Worm (Caenorhabditis elegans) whole organism, young adult: ENCODE data around the gene F41F3.9.
A peak's percentile ranks its signal among the peaks of the same experiment; 100 is the strongest.

ENCODE experiments used
- B0336.3 ChIP-seq: fragments of 200-800 bp; sonication (Bioruptor generic); IDR thresholded peaks from 2 replicates; pipeline ENCODE4 v1.3.6; 2022; ENCODE audit warnings: missing genetic modification characterization, missing compliant biosample characterization
- C06A6.2 ChIP-seq: fragments of 200-800 bp; sonication (Bioruptor generic); conservative IDR thresholded peaks from 2 replicates; pipeline ENCODE4 v1.3.6; 2022; ENCODE audit warnings: missing genetic modification characterization, missing compliant biosample characterization
- C17E4.6 ChIP-seq: fragments of 200-800 bp; sonication (Bioruptor generic); IDR thresholded peaks from 2 replicates; pipeline ENCODE4 v1.3.6; 2022; ENCODE audit warnings: missing genetic modification reagents, missing genetic modification characterization, missing compliant biosample characterization
- F23B12.7 ChIP-seq: sonication (generic microtip); optimal IDR thresholded peaks from 2 replicates; lab custom pipeline; 2017; ENCODE audit warnings: missing genetic modification characterization, mild to moderate bottlenecking, missing compliant biosample characterization, antibody characterized with exemption, moderate library complexity; ENCODE audit not compliant: insufficient read depth
- F49E8.2 ChIP-seq: sonication (generic microtip); optimal IDR thresholded peaks from 3 replicates; lab custom pipeline; 2017; ENCODE audit warnings: missing genetic modification characterization, mild to moderate bottlenecking, missing compliant biosample characterization, antibody characterized with exemption, moderate library complexity; ENCODE audit not compliant: insufficient read depth
- F57A8.1 ChIP-seq: fragments of 200-800 bp; sonication (Bioruptor generic); optimal IDR thresholded peaks from 2 replicates; lab custom pipeline; 2018; ENCODE audit warnings: mild to moderate bottlenecking, missing genetic modification characterization, moderate library complexity, missing compliant biosample characterization
- F57C9.4 ChIP-seq: sonication (generic microtip); optimal IDR thresholded peaks from 2 replicates; lab custom pipeline; 2017; ENCODE audit warnings: mild to moderate bottlenecking, missing genetic modification characterization, missing compliant biosample characterization
- K11D2.4 ChIP-seq: fragments of 200-800 bp; sonication (Bioruptor generic); IDR thresholded peaks from 2 replicates; pipeline ENCODE4 v1.3.6; 2022; ENCODE audit warnings: missing genetic modification reagents, missing genetic modification characterization, missing compliant biosample characterization
- K12H6.12 ChIP-seq: fragments of 200-800 bp; sonication (Bioruptor generic); optimal IDR thresholded peaks from 2 replicates; lab custom pipeline; 2018; ENCODE audit warnings: mild to moderate bottlenecking, missing genetic modification characterization, missing compliant biosample characterization
- T07F8.4 ChIP-seq: sonication (generic microtip); optimal IDR thresholded peaks from 2 replicates; lab custom pipeline; 2016; ENCODE audit warnings: mild to moderate bottlenecking, missing genetic modification characterization, moderate library complexity, missing compliant biosample characterization
- Y53G8AR.9 ChIP-seq: fragments of 200-800 bp; sonication (Bioruptor generic); conservative IDR thresholded peaks from 2 replicates; pipeline ENCODE4 v1.3.6; 2022; ENCODE audit warnings: missing genetic modification reagents, missing genetic modification characterization, missing compliant biosample characterization
- Y95B8A.8 ChIP-seq: fragments of 200-800 bp; sonication (Bioruptor generic); IDR thresholded peaks from 2 replicates; pipeline ENCODE4 v1.3.6; 2022; ENCODE audit warnings: missing genetic modification reagents, missing genetic modification characterization, missing compliant biosample characterization
- ZK185.1 ChIP-seq: sonication (generic microtip); optimal IDR thresholded peaks from 2 replicates; lab custom pipeline; 2016; ENCODE audit warnings: mild to moderate bottlenecking, missing genetic modification characterization, missing compliant biosample characterization; ENCODE audit not compliant: poor library complexity, severe bottlenecking
- atf-7 ChIP-seq: sonication (generic microtip); optimal IDR thresholded peaks from 2 replicates; lab custom pipeline; 2017; ENCODE audit warnings: mild to moderate bottlenecking, missing genetic modification characterization, missing compliant biosample characterization
- athp-1 ChIP-seq: sonication (generic microtip); optimal IDR thresholded peaks from 2 replicates; lab custom pipeline; 2017; ENCODE audit warnings: mild to moderate bottlenecking, missing genetic modification characterization, missing compliant biosample characterization
- attf-3 ChIP-seq: fragments of 200-800 bp; sonication (Bioruptor generic); conservative IDR thresholded peaks from 2 replicates; pipeline ENCODE4 v1.3.6; 2022; ENCODE audit warnings: missing genetic modification reagents, missing genetic modification characterization, missing compliant biosample characterization
- cebp-1 ChIP-seq, 2 experiments: fragments of 200-800 bp in 1 of 2; sonication (Bioruptor generic) in 1 of 2; sonication (generic microtip) in 1 of 2; IDR thresholded peaks in 1 of 2; optimal IDR thresholded peaks in 1 of 2; 2 replicates each; pipeline versions ENCODE4 v1.3.6 to Lab custom; 2017 to 2022; ENCODE audit warnings: missing compliant biosample characterization in 2 of 2, missing genetic modification characterization in 2 of 2, mild to moderate bottlenecking in 1 of 2, missing genetic modification reagents in 1 of 2, moderate library complexity in 1 of 2
- ceh-27 ChIP-seq: fragments of 200-800 bp; sonication (Bioruptor generic); optimal IDR thresholded peaks from 2 replicates; lab custom pipeline; 2018; ENCODE audit warnings: mild to moderate bottlenecking, missing genetic modification characterization, moderate library complexity, missing compliant biosample characterization
- ceh-79 ChIP-seq: sonication (generic microtip); optimal IDR thresholded peaks from 2 replicates; lab custom pipeline; 2017; ENCODE audit warnings: mild to moderate bottlenecking, missing genetic modification characterization, missing compliant biosample characterization
- ceh-91 ChIP-seq: fragments of 200-800 bp; sonication (Bioruptor generic); IDR thresholded peaks from 2 replicates; pipeline ENCODE4 v1.3.6; 2022; ENCODE audit warnings: missing genetic modification reagents, missing genetic modification characterization, missing compliant biosample characterization
- chd-7 ChIP-seq: sonication (generic microtip); optimal IDR thresholded peaks from 2 replicates; lab custom pipeline; 2016; ENCODE audit warnings: mild to moderate bottlenecking, missing genetic modification characterization, moderate library complexity, missing compliant biosample characterization
- die-1 ChIP-seq: sonication (generic microtip); optimal IDR thresholded peaks from 2 replicates; lab custom pipeline; 2016; ENCODE audit warnings: missing genotype, mild to moderate bottlenecking, missing genetic modification characterization, missing compliant biosample characterization
- egl-18 ChIP-seq: fragments of 200-800 bp; sonication (Bioruptor generic); IDR thresholded peaks from 2 replicates; pipeline ENCODE4 v1.3.6; 2022; ENCODE audit warnings: missing genetic modification reagents, missing genetic modification characterization, missing compliant biosample characterization
- egl-44 ChIP-seq: fragments of 200-800 bp; sonication (Bioruptor generic); IDR thresholded peaks from 2 replicates; pipeline ENCODE4 v1.3.6; 2022; ENCODE audit warnings: missing genetic modification reagents, missing genetic modification characterization, missing compliant biosample characterization
- gei-17 ChIP-seq: fragments of 200-800 bp; sonication (Bioruptor generic); optimal IDR thresholded peaks from 2 replicates; lab custom pipeline; 2018; ENCODE audit warnings: mild to moderate bottlenecking, missing genetic modification characterization, missing compliant biosample characterization
- hlh-12 ChIP-seq: sonication (generic microtip); optimal IDR thresholded peaks from 2 replicates; lab custom pipeline; 2016; ENCODE audit warnings: missing genetic modification characterization, missing compliant biosample characterization
- hsf-1 ChIP-seq: fragments of 200-800 bp; sonication (Bioruptor generic); IDR thresholded peaks from 2 replicates; pipeline ENCODE4 v1.3.6; 2022; ENCODE audit warnings: missing genetic modification reagents, missing genetic modification characterization, missing compliant biosample characterization
- lag-1 ChIP-seq: fragments of 200-800 bp; sonication (Bioruptor generic); IDR thresholded peaks from 2 replicates; pipeline ENCODE4 v1.3.6; 2022; ENCODE audit warnings: missing genetic modification reagents, missing genetic modification characterization, missing compliant biosample characterization
- let-607 ChIP-seq, 2 experiments: fragments of 200-800 bp in 1 of 2; sonication (Bioruptor generic) in 1 of 2; sonication (generic microtip) in 1 of 2; optimal IDR thresholded peaks; 2 replicates each; lab custom pipeline; 2016 to 2018; ENCODE audit warnings: mild to moderate bottlenecking in 2 of 2, missing compliant biosample characterization in 2 of 2, missing genetic modification characterization in 2 of 2, moderate library complexity in 2 of 2, missing genotype in 1 of 2
- lin-26 ChIP-seq: fragments of 200-800 bp; sonication (Bioruptor generic); IDR thresholded peaks from 2 replicates; pipeline ENCODE4 v1.3.6; 2022; ENCODE audit warnings: missing genetic modification reagents, missing genetic modification characterization, missing compliant biosample characterization
- lin-35 ChIP-seq, 3 experiments: fragments of 150-350 bp in 2 of 3; sonication (generic microtip) in 1 of 3; optimal IDR thresholded peaks; 2 replicates each; lab custom pipeline; 2014 to 2018; ENCODE audit warnings: missing biosample characterization in 3 of 3, missing genetic modification characterization in 3 of 3, missing genetic modification reagents in 3 of 3
- lin-40 ChIP-seq: sonication (generic microtip); optimal IDR thresholded peaks from 2 replicates; lab custom pipeline; 2016; ENCODE audit warnings: missing genetic modification characterization, mild to moderate bottlenecking, missing compliant biosample characterization, missing genotype, missing genetic modification reagents
- madf-3 ChIP-seq: fragments of 200-800 bp; sonication (Bioruptor generic); IDR thresholded peaks from 2 replicates; pipeline ENCODE4 v1.3.6; 2022; ENCODE audit warnings: missing genetic modification reagents, missing genetic modification characterization, missing compliant biosample characterization
- nfyb-1 ChIP-seq: fragments of 200-800 bp; sonication (Bioruptor generic); IDR thresholded peaks from 2 replicates; pipeline ENCODE4 v1.3.6; 2022; ENCODE audit warnings: missing genetic modification reagents, missing genetic modification characterization, missing compliant biosample characterization
- nhr-27 ChIP-seq: fragments of 200-800 bp; sonication (Bioruptor generic); optimal IDR thresholded peaks from 2 replicates; lab custom pipeline; 2018; ENCODE audit warnings: mild to moderate bottlenecking, missing genetic modification characterization, moderate library complexity, missing compliant biosample characterization
- nhr-80 ChIP-seq: sonication (generic microtip); optimal IDR thresholded peaks from 2 replicates; lab custom pipeline; 2016; ENCODE audit warnings: missing genetic modification characterization, missing compliant biosample characterization
- repo-1 ChIP-seq: sonication (generic microtip); optimal IDR thresholded peaks from 2 replicates; lab custom pipeline; 2017; ENCODE audit warnings: mild to moderate bottlenecking, missing genetic modification characterization, missing compliant biosample characterization
- sdz-38 ChIP-seq: sonication (generic microtip); optimal IDR thresholded peaks from 2 replicates; lab custom pipeline; 2016; ENCODE audit warnings: missing genotype, missing genetic modification characterization, missing compliant biosample characterization
- snpc-1.1 ChIP-seq: sonication (generic microtip); optimal IDR thresholded peaks from 2 replicates; lab custom pipeline; 2017; ENCODE audit warnings: missing genetic modification characterization, mild to moderate bottlenecking, missing compliant biosample characterization, antibody characterized with exemption, moderate library complexity, missing genotype, missing genetic modification reagents; ENCODE audit not compliant: insufficient read depth
- tlf-1 ChIP-seq: fragments of 200-800 bp; sonication (Bioruptor generic); optimal IDR thresholded peaks from 2 replicates; lab custom pipeline; 2018; ENCODE audit warnings: mild to moderate bottlenecking, missing genetic modification characterization, missing compliant biosample characterization
- zim-3 ChIP-seq: sonication (generic microtip); optimal IDR thresholded peaks from 2 replicates; lab custom pipeline; 2017; ENCODE audit warnings: mild to moderate bottlenecking, missing genetic modification characterization, moderate library complexity, missing compliant biosample characterization
- ztf-26 ChIP-seq: sonication (generic microtip); optimal IDR thresholded peaks from 2 replicates; lab custom pipeline; 2017; ENCODE audit warnings: missing genetic modification characterization, missing compliant biosample characterization

Gene F41F3.9

ce11 chrV:4626344-4626743 is 28.9 kb upstream of the F41F3.9 start (continued):
- TF ChIP-seq egl-18 (no peak), C17E4.6 (GFP tag; lab: Robert Waterston, UW) (no peak), F49E8.2 (tag; lab: Kevin White, UChicago) (no peak)

DNA sequence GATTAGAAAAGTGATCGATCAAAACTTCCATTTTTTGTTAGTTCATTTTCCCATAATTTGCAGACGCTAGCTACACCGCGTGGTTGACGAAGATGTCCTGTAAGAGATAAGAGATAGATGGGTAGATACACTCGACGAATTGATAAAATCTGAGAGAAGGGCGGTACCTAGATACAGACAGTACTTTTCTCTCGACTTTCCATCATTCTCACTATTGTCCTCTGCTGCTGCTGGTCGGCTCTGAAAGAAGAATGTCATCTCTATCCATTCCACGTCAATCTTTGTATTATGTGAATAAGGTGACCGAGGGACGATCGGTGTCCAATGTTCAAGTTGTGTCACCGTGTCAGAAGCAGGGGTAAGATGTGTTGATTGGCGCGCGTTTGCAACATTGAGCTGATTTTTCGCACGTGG is 26.8 kb upstream of the F41F3.9 start, which contains the start of gene pmt-2:
Gene pmt-2, plus strand, starts transcription at position 64 of the 414 bp plus-strand sequence.
- peak; percentile 21 for TF ChIP-seq lin-40 (tag; lab: Kevin White, UChicago)
- TF ChIP-seq F23B12.7 (tag; lab: Kevin White, UChicago): no peak
- no peak for TF ChIP-seq ceh-79 (tag; lab: Kevin White, UChicago)
- TF ChIP-seq snpc-1.1 (tag; lab: Kevin White, UChicago): no peak
- no peak; the same call in 1 of the 2 replicates for TF ChIP-seq nfyb-1 (GFP tag; lab: Robert Waterston, UW)
- no peak for TF ChIP-seq hlh-12
- TF ChIP-seq K12H6.12 (tag; lab: Kevin White, UChicago): no peak
- TF ChIP-seq lin-35 (GFP tag; optimal IDR thresholded peaks at IDR 0.05; lab: Kevin White, UChicago): no peak
- TF ChIP-seq F57C9.4 (tag; lab: Kevin White, UChicago): peak; percentile 14
- TF ChIP-seq nhr-27: peak; percentile 5
- no peak for TF ChIP-seq ceh-27
- 0 out of 2 replicates have a peak, but pooled peaks have one; percentile 16 for TF ChIP-seq madf-3 (GFP tag; lab: Robert Waterston, UW)
- TF ChIP-seq repo-1 (tag; lab: Kevin White, UChicago): no peak
- TF ChIP-seq hsf-1 (GFP tag; lab: Robert Waterston, UW): no peak
- no peak for TF ChIP-seq Y53G8AR.9 (GFP tag; lab: Robert Waterston, UW)
- TF ChIP-seq T07F8.4 (tag; lab: Kevin White, UChicago): no peak
- no peak for TF ChIP-seq sdz-38 (tag; lab: Kevin White, UChicago)
- TF ChIP-seq C06A6.2 (GFP tag; lab: Robert Waterston, UW): no peak
- peak; percentile 71 for TF ChIP-seq nhr-80
- TF ChIP-seq F57A8.1 (GFP tag; lab: Kevin White, UChicago): no peak
- no peak for TF ChIP-seq K11D2.4 (GFP tag; lab: Robert Waterston, UW)
- no peak for TF ChIP-seq Y95B8A.8 (GFP tag; lab: Robert Waterston, UW)
- no peak for TF ChIP-seq ceh-91
- TF ChIP-seq atf-7 (tag; lab: Kevin White, UChicago): peak; percentile 48
- TF ChIP-seq lag-1 (GFP tag; lab: Robert Waterston, UW): no peak
- no peak for TF ChIP-seq ZK185.1 (tag; lab: Kevin White, UChicago)
- TF ChIP-seq gei-17: no peak
- peak; percentile 10 for TF ChIP-seq chd-7 (tag; lab: Kevin White, UChicago)
- peak; percentile 35 for TF ChIP-seq ztf-26 (tag; lab: Kevin White, UChicago)
- no peak for TF ChIP-seq cebp-1 (GFP tag; IDR thresholded peaks at IDR 0.05; lab: Robert Waterston, UW)
- peak; percentile 4 for TF ChIP-seq cebp-1 (tag; optimal IDR thresholded peaks at IDR 0.05; lab: Kevin White, UChicago)
- TF ChIP-seq athp-1 (tag; lab: Kevin White, UChicago): no peak
- TF ChIP-seq egl-44 (GFP tag; lab: Robert Waterston, UW): no peak
- TF ChIP-seq lin-26 (GFP tag; lab: Robert Waterston, UW): 0 out of 2 replicates have a peak, but pooled peaks have one; percentile 11
- peak in 1 of 2 experiments; percentile 54 for TF ChIP-seq let-607 (tag; optimal IDR thresholded peaks at IDR 0.05; lab: Kevin White, UChicago)
- no peak for TF ChIP-seq attf-3 (GFP tag; lab: Robert Waterston, UW)
- TF ChIP-seq B0336.3 (GFP tag; lab: Robert Waterston, UW): 0 out of 2 replicates have a peak, but pooled peaks have one; percentile 54
- TF ChIP-seq tlf-1 (GFP tag; lab: Kevin White, UChicago): no peak
- no peak for TF ChIP-seq zim-3 (tag; lab: Kevin White, UChicago)
- no peak for TF ChIP-seq die-1
- TF ChIP-seq, all 124 proteins: peak for 12
